Fruit fly (Drosophila melanogaster) whole organism, embryonic: ENCODE data around the gene Hr4.
A peak's percentile ranks its signal among the peaks of the same experiment; 100 is the strongest.

Experiments
- CG11085 ChIP-seq: fragments of 200-800 bp; sonication (Bioruptor generic); IDR thresholded peaks from 2 replicates; pipeline ENCODE4 v1.3.6; 2022; ENCODE audit warnings: missing biosample characterization, missing genetic modification characterization
- CG12769 ChIP-seq: fragments of 200-800 bp; sonication (Bioruptor generic); optimal IDR thresholded peaks from 2 replicates; lab custom pipeline; 2019; ENCODE audit warnings: missing biosample characterization, mild to moderate bottlenecking, missing genetic modification characterization, moderate library complexity
- CG15011 ChIP-seq: fragments of 200-800 bp; sonication (Bioruptor generic); optimal IDR thresholded peaks from 3 replicates; lab custom pipeline; 2018; ENCODE audit warnings: missing biosample characterization, mild to moderate bottlenecking, missing genetic modification characterization
- CG15479 ChIP-seq: fragments of 200-800 bp; sonication (Bioruptor generic); optimal IDR thresholded peaks from 3 replicates; lab custom pipeline; 2019; ENCODE audit warnings: missing biosample characterization, mild to moderate bottlenecking, missing genetic modification characterization, moderate library complexity
- CG17829 ChIP-seq: fragments of 200-800 bp; optimal IDR thresholded peaks from 2 replicates; lab custom pipeline; 2019; ENCODE audit warnings: missing biosample characterization, mild to moderate bottlenecking, missing genetic modification characterization, moderate library complexity
- CG18599 ChIP-seq: fragments of 200-800 bp; sonication (Bioruptor generic); optimal IDR thresholded peaks from 3 replicates; lab custom pipeline; 2017; ENCODE audit warnings: missing biosample characterization, missing genetic modification characterization, mild to moderate bottlenecking, moderate library complexity, missing genetic modification reagents
- CG2116 ChIP-seq: fragments of 200-800 bp; sonication (Bioruptor generic); optimal IDR thresholded peaks from 3 replicates; lab custom pipeline; 2018; ENCODE audit warnings: missing biosample characterization, mild to moderate bottlenecking, missing genetic modification characterization
- CG31224 ChIP-seq: fragments of 200-800 bp; sonication (Bioruptor generic); IDR thresholded peaks from 2 replicates; pipeline ENCODE4 v1.3.6; 2022; ENCODE audit warnings: missing biosample characterization, missing genetic modification characterization
- CG3163 ChIP-seq: fragments of 200-800 bp; sonication (Bioruptor generic); optimal IDR thresholded peaks from 3 replicates; lab custom pipeline; 2016; ENCODE audit warnings: missing biosample characterization, missing genetic modification characterization
- CG3281 ChIP-seq: fragments of 200-800 bp; sonication (Bioruptor generic); optimal IDR thresholded peaks from 3 replicates; lab custom pipeline; 2017; ENCODE audit warnings: missing biosample characterization, mild to moderate bottlenecking, missing genetic modification characterization
- CG34376 ChIP-seq: fragments of 200-800 bp; sonication (Bioruptor generic); optimal IDR thresholded peaks from 2 replicates; lab custom pipeline; 2018; ENCODE audit warnings: missing biosample characterization, mild to moderate bottlenecking, missing genetic modification characterization
- CG4360 ChIP-seq: fragments of 200-800 bp; sonication (Bioruptor generic); IDR thresholded peaks from 2 replicates; pipeline ENCODE4 v1.3.6; 2022; ENCODE audit warnings: missing biosample characterization, missing genetic modification characterization
- CG8478 ChIP-seq: fragments of >200 bp; optimal IDR thresholded peaks from 2 replicates; lab custom pipeline; 2018
- CG9932 ChIP-seq: fragments of 200-800 bp; sonication (Bioruptor generic); IDR thresholded peaks from 2 replicates; pipeline ENCODE4 v1.3.6; 2022; ENCODE audit warnings: missing biosample characterization, missing genetic modification characterization
- D ChIP-seq, 2 experiments: fragments of 200-800 bp in 1 of 2; fragments of >200 bp in 1 of 2; sonication (Bioruptor generic) in 1 of 2; optimal IDR thresholded peaks; 2 replicates in 1 of 2; 3 replicates in 1 of 2; lab custom pipeline; 2017; ENCODE audit warnings: mild to moderate bottlenecking in 1 of 2, missing biosample characterization in 1 of 2, missing genetic modification characterization in 1 of 2, missing genetic modification reagents in 1 of 2
- D19B ChIP-seq: fragments of 200-800 bp; sonication (Bioruptor generic); optimal IDR thresholded peaks from 2 replicates; lab custom pipeline; 2017; ENCODE audit warnings: missing biosample characterization, mild to moderate bottlenecking, missing genetic modification characterization
- Dll ChIP-seq: fragments of 200-800 bp; sonication (Bioruptor generic); IDR thresholded peaks from 4 replicates; pipeline ENCODE4 v1.3.6; 2022; ENCODE audit warnings: missing biosample characterization, missing genetic modification characterization; ENCODE audit not compliant: partially characterized antibody
- HmgD ChIP-seq: fragments of 200-800 bp; sonication (Bioruptor generic); optimal IDR thresholded peaks from 3 replicates; lab custom pipeline; 2016; ENCODE audit warnings: missing biosample characterization, missing genetic modification characterization
- HmgZ ChIP-seq: fragments of 200-800 bp; sonication (Bioruptor generic); optimal IDR thresholded peaks from 2 replicates; lab custom pipeline; 2018; ENCODE audit warnings: missing biosample characterization, mild to moderate bottlenecking, missing genetic modification characterization
- Med ChIP-seq: fragments of 200-800 bp; sonication (Bioruptor generic); peaks from one replicate; lab custom pipeline; 2016; ENCODE audit warnings: missing biosample characterization, missing genetic modification characterization, mild to moderate bottlenecking, inconsistent platforms, moderate library complexity
- Neu2 ChIP-seq: fragments of 200-800 bp; sonication (Bioruptor generic); optimal IDR thresholded peaks from 3 replicates; lab custom pipeline; 2016; ENCODE audit warnings: missing biosample characterization, missing genetic modification characterization, borderline replicate concordance
- Ptx1 ChIP-seq: fragments of 200-800 bp; sonication (Bioruptor generic); IDR thresholded peaks from 2 replicates; pipeline ENCODE4 v1.3.6; 2022; ENCODE audit warnings: missing biosample characterization, missing genetic modification characterization
- Scr ChIP-seq: fragments of 200-800 bp; sonication (Bioruptor generic); IDR thresholded peaks from 2 replicates; pipeline ENCODE4 v1.3.6; 2022; ENCODE audit warnings: missing biosample characterization, missing genetic modification characterization; ENCODE audit not compliant: partially characterized antibody
- Stat92E ChIP-seq, 3 experiments: fragments of >200 bp in 2 of 3; fragments of 200-800 bp in 1 of 3; sonication (Bioruptor generic) in 1 of 3; optimal IDR thresholded peaks; 2 replicates each; lab custom pipeline; 2017 to 2019; ENCODE audit warnings: missing biosample characterization in 3 of 3, missing genetic modification characterization in 3 of 3, mild to moderate bottlenecking in 1 of 3, moderate library complexity in 1 of 3
- YL-1 ChIP-seq: fragments of 200-800 bp; sonication (Bioruptor generic); optimal IDR thresholded peaks from 3 replicates; lab custom pipeline; 2017; ENCODE audit warnings: missing biosample characterization, mild to moderate bottlenecking, missing genetic modification characterization
- abd-A ChIP-seq: fragments of 200-800 bp; sonication (Bioruptor generic); optimal IDR thresholded peaks from 3 replicates; lab custom pipeline; 2019; ENCODE audit warnings: missing biosample characterization, mild to moderate bottlenecking, missing genetic modification characterization, moderate library complexity
- cg ChIP-seq: fragments of 200-800 bp; sonication (Bioruptor generic); optimal IDR thresholded peaks from 3 replicates; lab custom pipeline; 2019; ENCODE audit warnings: missing biosample characterization, mild to moderate bottlenecking, missing genetic modification characterization, moderate library complexity
- chinmo ChIP-seq: fragments of 200-800 bp; sonication (Bioruptor generic); IDR thresholded peaks from 4 replicates; pipeline ENCODE4 v1.3.6; 2022; ENCODE audit warnings: missing biosample characterization, missing genetic modification characterization; ENCODE audit not compliant: partially characterized antibody
- ci ChIP-seq: fragments of 200-800 bp; sonication (Bioruptor generic); IDR thresholded peaks from 3 replicates; pipeline ENCODE4 v1.3.6; 2022; ENCODE audit warnings: missing biosample characterization, missing genetic modification characterization
- ewg ChIP-seq: fragments of 200-800 bp; sonication (Bioruptor generic); optimal IDR thresholded peaks from 3 replicates; lab custom pipeline; 2017; ENCODE audit warnings: mild to moderate bottlenecking, missing biosample characterization, missing genetic modification reagents, missing genetic modification characterization
- grn ChIP-seq: fragments of 200-800 bp; sonication (Bioruptor generic); optimal IDR thresholded peaks from 3 replicates; lab custom pipeline; 2017; ENCODE audit warnings: missing biosample characterization, missing genetic modification characterization
- insv ChIP-seq, 2 experiments: fragments of 200-800 bp; sonication (Bioruptor generic); optimal IDR thresholded peaks; 3 replicates each; lab custom pipeline; 2016 to 2018; ENCODE audit warnings: missing biosample characterization in 2 of 2, missing genetic modification characterization in 2 of 2
- klu ChIP-seq: fragments of 200-800 bp; sonication (Bioruptor generic); IDR thresholded peaks from 2 replicates; pipeline ENCODE4 v1.3.6; 2022; ENCODE audit warnings: missing biosample characterization, missing genetic modification characterization
- lov ChIP-seq, 2 experiments: fragments of 200-800 bp in 1 of 2; fragments of >200 bp in 1 of 2; sonication (Bioruptor generic) in 1 of 2; IDR thresholded peaks in 1 of 2; optimal IDR thresholded peaks in 1 of 2; 2 replicates in 1 of 2; 3 replicates in 1 of 2; pipeline versions ENCODE4 v1.3.6 to Lab custom; 2017 to 2022; ENCODE audit warnings: missing biosample characterization in 1 of 2, missing genetic modification characterization in 1 of 2
- nerfin-1 ChIP-seq: fragments of 200-800 bp; sonication (Bioruptor generic); optimal IDR thresholded peaks from 3 replicates; lab custom pipeline; 2019; ENCODE audit warnings: missing biosample characterization, mild to moderate bottlenecking, missing genetic modification characterization, moderate library complexity
- nom ChIP-seq: fragments of 200-800 bp; sonication (Bioruptor generic); optimal IDR thresholded peaks from 2 replicates; lab custom pipeline; 2017; ENCODE audit warnings: missing biosample characterization, missing genetic modification characterization, mild to moderate bottlenecking, moderate library complexity, missing genetic modification reagents
- pita ChIP-seq: fragments of 200-800 bp; sonication (Bioruptor generic); optimal IDR thresholded peaks from 2 replicates; lab custom pipeline; 2017; ENCODE audit warnings: missing biosample characterization, mild to moderate bottlenecking, missing genetic modification characterization
- pros ChIP-seq: fragments of 200-800 bp; sonication (Bioruptor generic); optimal IDR thresholded peaks from 3 replicates; lab custom pipeline; 2019; ENCODE audit warnings: missing biosample characterization, mild to moderate bottlenecking, missing genetic modification characterization, moderate library complexity
- pzg ChIP-seq: fragments of 200-800 bp; sonication (Bioruptor generic); optimal IDR thresholded peaks from 3 replicates; lab custom pipeline; 2018; ENCODE audit warnings: missing biosample characterization, mild to moderate bottlenecking, missing genetic modification characterization, moderate library complexity
- run ChIP-seq: fragments of 200-800 bp; sonication (Bioruptor generic); optimal IDR thresholded peaks from 3 replicates; lab custom pipeline; 2018; ENCODE audit warnings: missing biosample characterization, mild to moderate bottlenecking, missing genetic modification characterization
- sens ChIP-seq: fragments of 200-800 bp; sonication (Bioruptor generic); peaks from one replicate; lab custom pipeline; 2016; ENCODE audit warnings: missing biosample characterization, missing genetic modification characterization
- sisA ChIP-seq: fragments of 200-800 bp; sonication (Bioruptor generic); IDR thresholded peaks from 2 replicates; pipeline ENCODE4 v1.3.6; 2022; ENCODE audit warnings: missing biosample characterization, missing genetic modification characterization
- stwl ChIP-seq: fragments of 200-800 bp; sonication (Bioruptor generic); optimal IDR thresholded peaks from 3 replicates; lab custom pipeline; 2018; ENCODE audit warnings: missing biosample characterization, mild to moderate bottlenecking, missing genetic modification characterization, moderate library complexity
- tin ChIP-seq: fragments of 200-800 bp; sonication (Bioruptor generic); optimal IDR thresholded peaks from 3 replicates; lab custom pipeline; 2016; ENCODE audit warnings: missing biosample characterization, missing genetic modification characterization
- trem ChIP-seq: fragments of 200-800 bp; optimal IDR thresholded peaks from 3 replicates; lab custom pipeline; 2019; ENCODE audit warnings: missing biosample characterization, mild to moderate bottlenecking, missing genetic modification characterization, moderate library complexity
- unc-4 ChIP-seq: fragments of 200-800 bp; sonication (Bioruptor generic); IDR thresholded peaks from 2 replicates; pipeline ENCODE4 v1.3.6; 2022; ENCODE audit warnings: missing biosample characterization, missing genetic modification characterization; ENCODE audit not compliant: partially characterized antibody
- vvl ChIP-seq: fragments of 200-800 bp; sonication (Bioruptor generic); IDR thresholded peaks from 2 replicates; pipeline ENCODE4 v1.3.6; 2022; ENCODE audit warnings: missing biosample characterization, missing genetic modification characterization

Gene Hr4

dm6 chrX:1899445-1900085, 42.2 kb upstream of the Hr4 start:
- TF ChIP-seq pita (no peak), nerfin-1 (tag; lab: Kevin White, UChicago) (peak; percentile 89), trem (tag; lab: Kevin White, UChicago) (peak; percentile 13), tin (GFP tag; lab: Kevin White, UChicago) (no peak), YL-1 (peak; percentile 43), CG12769 (tag; lab: Kevin White, UChicago) (peak; percentile 81), CG9932 (no peak), ci (peak; percentile 53; the same call in 2 of the 3 replicates), CG15011 (GFP tag; lab: Kevin White, UChicago) (no peak), CG3163 (GFP tag; lab: Kevin White, UChicago) (peak; percentile 9), Ptx1 (GFP tag; lab: Robert Waterston, UW) (peak; percentile 23; the same call in 1 of the 2 replicates), D (optimal IDR thresholded peaks at IDR 0.05; lab: Kevin White, UChicago) (peak; percentile 37), D (GFP tag; optimal IDR thresholded peaks at IDR 0.05; lab: Kevin White, UChicago) (no peak), CG34376 (GFP tag; lab: Kevin White, UChicago) (peak; percentile 16), abd-A (tag; lab: Kevin White, UChicago) (peak; percentile 43), unc-4 (GFP tag; lab: Robert Waterston, UW) (peak; percentile 40; the same call in 1 of the 2 replicates), nom (GFP tag; lab: Kevin White, UChicago) (peak; percentile 43), Med (GFP tag; lab: Kevin White, UChicago) (peak; percentile 74), CG4360 (GFP tag; lab: Robert Waterston, UW) (peak; percentile 42; the same call in 1 of the 2 replicates), run (tag; lab: Kevin White, UChicago) (no peak), sens (GFP tag; lab: Kevin White, UChicago) (peak; percentile 77), D19B (GFP tag; lab: Kevin White, UChicago) (no peak), klu (GFP tag; lab: Robert Waterston, UW) (peak; percentile 46; the same call in 1 of the 2 replicates), CG31224 (no peak), Scr (0 out of 2 replicates have a peak, but pooled peaks have one; percentile 21), cg (GFP tag; lab: Kevin White, UChicago) (peak; percentile 88), HmgZ (tag; lab: Kevin White, UChicago) (peak; percentile 19), pzg (peak; percentile 16), insv (GFP tag; optimal IDR thresholded peaks at IDR 0.05; lab: Kevin White, UChicago) (peak in 1 of 2 experiments; percentile 22), vvl (GFP tag; lab: Robert Waterston, UW) (peak; percentile 17; the same call in 1 of the 2 replicates), HmgD (peak; percentile 1), CG17829 (tag; lab: Kevin White, UChicago) (peak; percentile 37), CG3281 (peak; percentile 15), chinmo (GFP tag; lab: Robert Waterston, UW) (0 out of 4 replicates have a peak, but pooled peaks have one; percentile 60), grn (GFP tag; lab: Kevin White, UChicago) (peak; percentile 86), Neu2 (GFP tag; lab: Kevin White, UChicago) (no peak), stwl (tag; lab: Kevin White, UChicago) (peak; percentile 10), Dll (GFP tag; lab: Robert Waterston, UW) (no peak), lov (optimal IDR thresholded peaks at IDR 0.05; lab: Kevin White, UChicago) (no peak), lov (GFP tag; IDR thresholded peaks at IDR 0.05; lab: Robert Waterston, UW) (no peak), CG15479 (peak; percentile 99), CG8478 (lab: Kevin White, UChicago) (peak; percentile 80), ewg (GFP tag; lab: Kevin White, UChicago) (peak; percentile 59), sisA (GFP tag; lab: Robert Waterston, UW) (no peak), Stat92E (GFP tag; optimal IDR thresholded peaks at IDR 0.05; lab: Kevin White, UChicago) (peak in 1 of 3 experiments; percentile 61), pros (GFP tag; lab: Kevin White, UChicago) (peak; percentile 88), CG11085 (GFP tag; lab: Robert Waterston, UW) (no peak), CG2116 (GFP tag; lab: Kevin White, UChicago) (peak; percentile 9), CG18599 (GFP tag; lab: Kevin White, UChicago) (peak; percentile 2)
